Fruit fly (Drosophila melanogaster) whole organism, wandering third instar larva: Measurements from ENCODE around the gene CG9733.

Source experiments
- CG32264 ChIP-seq: fragments of 200-800 bp; sonication (Bioruptor generic); optimal IDR thresholded peaks from 2 replicates; lab custom pipeline; 2016; ENCODE audit warnings: missing biosample characterization, missing genetic modification characterization
- CG9705 ChIP-seq: fragments of 200-800 bp; sonication (Bioruptor generic); optimal IDR thresholded peaks from 2 replicates; lab custom pipeline; 2018; ENCODE audit warnings: missing biosample characterization, mild to moderate bottlenecking, missing genetic modification characterization
- CrebA ChIP-seq: fragments of 200-800 bp; sonication (Bioruptor generic); optimal IDR thresholded peaks from 2 replicates; lab custom pipeline; 2016; ENCODE audit warnings: missing biosample characterization, mild to moderate bottlenecking, missing genetic modification characterization, borderline replicate concordance
- Dfd ChIP-seq: fragments of >200 bp; optimal IDR thresholded peaks from 2 replicates; lab custom pipeline; 2017; ENCODE audit warnings: missing biosample characterization, missing genetic modification characterization
- Dif ChIP-seq: fragments of 200-275, 200-300 bp; sonication (Bioruptor generic); optimal IDR thresholded peaks from 2 replicates; lab custom pipeline; 2018; ENCODE audit warnings: missing biosample characterization, missing genetic modification characterization; ENCODE audit not compliant: partially characterized antibody
- GATAd ChIP-seq: sonication (Bioruptor generic); optimal IDR thresholded peaks from 2 replicates; lab custom pipeline; 2016; ENCODE audit warnings: missing biosample characterization, missing genetic modification characterization
- HLH106 ChIP-seq: fragments of 200-800 bp; optimal IDR thresholded peaks from 3 replicates; lab custom pipeline; 2019; ENCODE audit warnings: missing biosample characterization, mild to moderate bottlenecking, missing genetic modification characterization, moderate library complexity
- Hnf4 ChIP-seq: fragments of 200-800 bp; sonication (Bioruptor generic); optimal IDR thresholded peaks from 2 replicates; lab custom pipeline; 2016; ENCODE audit warnings: missing biosample characterization, mild to moderate bottlenecking, missing genetic modification characterization
- Hr78 ChIP-seq: fragments of >200 bp; optimal IDR thresholded peaks from 2 replicates; lab custom pipeline; 2017; ENCODE audit warnings: missing biosample characterization, missing genetic modification characterization
- Hr83 ChIP-seq: fragments of 200-300 bp; sonication (Bioruptor generic); optimal IDR thresholded peaks from 2 replicates; lab custom pipeline; 2016; ENCODE audit warnings: missing biosample characterization, mild to moderate bottlenecking, missing genetic modification characterization, moderate library complexity; ENCODE audit not compliant: poor library complexity, severe bottlenecking
- Jra ChIP-seq: sonication (Bioruptor generic); optimal IDR thresholded peaks from 2 replicates; lab custom pipeline; 2016; ENCODE audit warnings: missing biosample characterization, missing genetic modification characterization
- Mio ChIP-seq: sonication (Bioruptor generic); optimal IDR thresholded peaks from 2 replicates; lab custom pipeline; 2016; ENCODE audit warnings: missing biosample characterization, missing genetic modification characterization
- N ChIP-seq: fragments of >200 bp; optimal IDR thresholded peaks from 2 replicates; lab custom pipeline; 2018; ENCODE audit warnings: missing biosample characterization, missing external identifiers, missing genetic modification characterization
- OdsH ChIP-seq: fragments of 200-800 bp; sonication (Bioruptor generic); optimal IDR thresholded peaks from 2 replicates; lab custom pipeline; 2016; ENCODE audit warnings: missing biosample characterization, mild to moderate bottlenecking, missing genetic modification characterization
- Rel ChIP-seq, 2 experiments: fragments of 200-800 bp; sonication (Bioruptor generic) in 1 of 2; optimal IDR thresholded peaks; 2 replicates in 1 of 2; 3 replicates in 1 of 2; lab custom pipeline; 2016 to 2019; ENCODE audit warnings: mild to moderate bottlenecking in 2 of 2, missing biosample characterization in 2 of 2, missing genetic modification characterization in 2 of 2, moderate library complexity in 1 of 2
- Sp1 ChIP-seq: fragments of 200-800 bp; sonication (Bioruptor generic); optimal IDR thresholded peaks from 3 replicates; lab custom pipeline; 2019; ENCODE audit warnings: missing biosample characterization, mild to moderate bottlenecking, missing genetic modification characterization, moderate library complexity
- Vsx2 ChIP-seq: fragments of 200-300, 225-300 bp; sonication (Bioruptor generic); optimal IDR thresholded peaks from 2 replicates; lab custom pipeline; 2018; ENCODE audit warnings: missing biosample characterization, missing genetic modification characterization; ENCODE audit not compliant: partially characterized antibody
- br ChIP-seq: fragments of 200-800 bp; sonication (Bioruptor generic); optimal IDR thresholded peaks from 2 replicates; lab custom pipeline; 2016; ENCODE audit warnings: missing biosample characterization, missing genetic modification characterization
- brk ChIP-seq: fragments of 200-800 bp; sonication (Bioruptor generic); optimal IDR thresholded peaks from 2 replicates; lab custom pipeline; 2016; ENCODE audit warnings: missing biosample characterization, mild to moderate bottlenecking, missing genetic modification characterization
- dl ChIP-seq, 2 experiments: fragments of 175-275, 200-275 bp in 1 of 2; fragments of 200-275 bp in 1 of 2; sonication (Bioruptor generic); optimal IDR thresholded peaks; lab custom pipeline; 2018; ENCODE audit warnings: mild to moderate bottlenecking in 2 of 2, missing biosample characterization in 2 of 2, missing genetic modification characterization in 2 of 2, moderate library complexity in 2 of 2; ENCODE audit not compliant: partially characterized antibody in 2 of 2, insufficient read depth in 1 of 2
- dmrt93B ChIP-seq: fragments of 200-800 bp; sonication (Bioruptor generic); optimal IDR thresholded peaks from 2 replicates; lab custom pipeline; 2018; ENCODE audit warnings: missing biosample characterization, mild to moderate bottlenecking, missing genetic modification characterization
- dsf ChIP-seq: sonication (Bioruptor generic); optimal IDR thresholded peaks from 2 replicates; lab custom pipeline; 2016; ENCODE audit warnings: missing biosample characterization, missing genetic modification characterization, borderline replicate concordance
- ey ChIP-seq: fragments of 200-800 bp; sonication (Bioruptor generic); optimal IDR thresholded peaks from 2 replicates; lab custom pipeline; 2016; ENCODE audit warnings: missing biosample characterization, missing genetic modification characterization
- foxo ChIP-seq, 2 experiments: fragments of 200-800 bp; sonication (Bioruptor generic); optimal IDR thresholded peaks; 2 replicates in 1 of 2; 3 replicates in 1 of 2; lab custom pipeline; 2016 to 2017; ENCODE audit warnings: missing biosample characterization in 2 of 2, missing genetic modification characterization in 2 of 2
- fru ChIP-seq: fragments of 200-800 bp; sonication (Bioruptor generic); optimal IDR thresholded peaks from 3 replicates; lab custom pipeline; 2016; ENCODE audit warnings: missing biosample characterization, mild to moderate bottlenecking, missing genetic modification characterization
- h ChIP-seq: fragments of 200-800 bp; sonication (Bioruptor generic); optimal IDR thresholded peaks from 3 replicates; lab custom pipeline; 2016; ENCODE audit warnings: missing biosample characterization, mild to moderate bottlenecking, missing genetic modification characterization
- jim ChIP-seq: fragments of 175-275, 200-325 bp; sonication (Bioruptor generic); optimal IDR thresholded peaks from 2 replicates; lab custom pipeline; 2016; ENCODE audit warnings: missing biosample characterization, mild to moderate bottlenecking, missing genetic modification characterization
- lola ChIP-seq: fragments of >200 bp; optimal IDR thresholded peaks from 2 replicates; lab custom pipeline; 2017; ENCODE audit warnings: missing biosample characterization, missing genetic modification characterization
- pan ChIP-seq: fragments of >200 bp; optimal IDR thresholded peaks from 2 replicates; lab custom pipeline; 2017
- psq ChIP-seq: fragments of 200-800 bp; sonication (Bioruptor generic); optimal IDR thresholded peaks from 3 replicates; lab custom pipeline; 2017; ENCODE audit warnings: missing biosample characterization, mild to moderate bottlenecking, missing genetic modification characterization, moderate library complexity
- rgr ChIP-seq: fragments of 200-800 bp; sonication (Bioruptor generic); optimal IDR thresholded peaks from 3 replicates; lab custom pipeline; 2016; ENCODE audit warnings: missing biosample characterization, mild to moderate bottlenecking, missing genetic modification characterization
- sage ChIP-seq: fragments of 200-800 bp; sonication (Bioruptor generic); optimal IDR thresholded peaks from 2 replicates; lab custom pipeline; 2016; ENCODE audit warnings: missing biosample characterization, mild to moderate bottlenecking, missing genetic modification characterization
- sv ChIP-seq: fragments of 200-800 bp; sonication (Bioruptor generic); optimal IDR thresholded peaks from 3 replicates; lab custom pipeline; 2016; ENCODE audit warnings: missing biosample characterization, missing genetic modification characterization
- usp ChIP-seq: fragments of >200 bp; optimal IDR thresholded peaks from 2 replicates; lab custom pipeline; 2017; ENCODE audit warnings: missing biosample characterization, missing genetic modification characterization
- woc ChIP-seq: sonication (Bioruptor generic); optimal IDR thresholded peaks from 2 replicates; lab custom pipeline; 2016; ENCODE audit warnings: missing biosample characterization, mild to moderate bottlenecking, missing genetic modification characterization

The CG9733 gene

dm6 chr3R:30270318-30271119 is 24.0 kb upstream of the CG9733 start:
- peak; percentile 44 for TF ChIP-seq brk (GFP tag; lab: Kevin White, UChicago)
- TF ChIP-seq Dif = peak; percentile 10
- TF ChIP-seq Hr83 (GFP tag; lab: Kevin White, UChicago) = no peak
- TF ChIP-seq woc = peak; percentile 52
- TF ChIP-seq Sp1 (GFP tag; lab: Kevin White, UChicago) = peak; percentile 59
- TF ChIP-seq ey = peak; percentile 5
- peak; percentile 29 for TF ChIP-seq HLH106
- TF ChIP-seq sage (GFP tag; lab: Kevin White, UChicago) = no peak
- peak in 1 of 2 experiments; percentile 31 for TF ChIP-seq foxo (GFP tag; optimal IDR thresholded peaks at IDR 0.05; lab: Kevin White, UChicago)
- TF ChIP-seq h (GFP tag; lab: Kevin White, UChicago) = no peak
- no peak for TF ChIP-seq Hr78 (GFP tag; lab: Kevin White, UChicago)
- TF ChIP-seq br (GFP tag; lab: Kevin White, UChicago) = peak; percentile 35

- no peak for TF ChIP-seq GATAd (GFP tag; lab: Kevin White, UChicago)
- no peak for TF ChIP-seq usp (GFP tag; lab: Kevin White, UChicago)
- TF ChIP-seq Hr78 (GFP tag; lab: Kevin White, UChicago) = no peak
- TF ChIP-seq jim (GFP tag; lab: Kevin White, UChicago) = no peak
- TF ChIP-seq Mio (GFP tag; lab: Kevin White, UChicago) = no peak
- TF ChIP-seq foxo (GFP tag; optimal IDR thresholded peaks at IDR 0.05; lab: Kevin White, UChicago) = peak in 1 of 2 experiments; percentile 22
- TF ChIP-seq sage (GFP tag; lab: Kevin White, UChicago) = no peak
- TF ChIP-seq dmrt93B (GFP tag; lab: Kevin White, UChicago) = no peak
- peak; percentile 8 for TF ChIP-seq woc
- no peak for TF ChIP-seq Hr83 (GFP tag; lab: Kevin White, UChicago)
- TF ChIP-seq lola = no peak
- TF ChIP-seq ey = peak; percentile 17
- TF ChIP-seq sv (GFP tag; lab: Kevin White, UChicago) = no peak
- TF ChIP-seq Rel (GFP tag; optimal IDR thresholded peaks at IDR 0.05; lab: Kevin White, UChicago) = no peak
- no peak for TF ChIP-seq Rel (tag; optimal IDR thresholded peaks at IDR 0.05; lab: Kevin White, UChicago)
- no peak for TF ChIP-seq CG32264 (GFP tag; lab: Kevin White, UChicago)
- no peak for TF ChIP-seq Jra (GFP tag; lab: Kevin White, UChicago)
- no peak for TF ChIP-seq OdsH (GFP tag; lab: Kevin White, UChicago)
- TF ChIP-seq Vsx2 (GFP tag; lab: Kevin White, UChicago) = no peak
- peak; percentile 16 for TF ChIP-seq h (GFP tag; lab: Kevin White, UChicago)
- no peak for TF ChIP-seq CG9705 (GFP tag; lab: Kevin White, UChicago)
- TF ChIP-seq Dif = no peak
- peak; percentile 0 for TF ChIP-seq psq (GFP tag; lab: Kevin White, UChicago)
- no peak for TF ChIP-seq CrebA (GFP tag; lab: Kevin White, UChicago)
- TF ChIP-seq HLH106 = no peak
- no peak for TF ChIP-seq N (GFP tag; lab: Kevin White, UChicago)
- no peak for TF ChIP-seq Sp1 (GFP tag; lab: Kevin White, UChicago)
- peak; percentile 9 for TF ChIP-seq rgr
- TF ChIP-seq dsf (GFP tag; lab: Kevin White, UChicago) = no peak
- TF ChIP-seq fru = peak; percentile 31
- TF ChIP-seq pan (lab: Kevin White, UChicago) = no peak
- TF ChIP-seq dl (GFP tag; optimal IDR thresholded peaks at IDR 0.05; lab: Kevin White, UChicago; ENCODE audit: insufficient read depth in 1 of 2, partially characterized antibody in 2 of 2) = no peak
- no peak for TF ChIP-seq Dfd (GFP tag; lab: Kevin White, UChicago)
- TF ChIP-seq Hnf4 (GFP tag; lab: Kevin White, UChicago) = no peak
Measured at dm6 chr3R:30268733-30269132, 22.2 kb upstream of the CG9733 start.
